Fruit fly (Drosophila melanogaster): ENCODE results near the gene Efhc1.1.

DNA sequence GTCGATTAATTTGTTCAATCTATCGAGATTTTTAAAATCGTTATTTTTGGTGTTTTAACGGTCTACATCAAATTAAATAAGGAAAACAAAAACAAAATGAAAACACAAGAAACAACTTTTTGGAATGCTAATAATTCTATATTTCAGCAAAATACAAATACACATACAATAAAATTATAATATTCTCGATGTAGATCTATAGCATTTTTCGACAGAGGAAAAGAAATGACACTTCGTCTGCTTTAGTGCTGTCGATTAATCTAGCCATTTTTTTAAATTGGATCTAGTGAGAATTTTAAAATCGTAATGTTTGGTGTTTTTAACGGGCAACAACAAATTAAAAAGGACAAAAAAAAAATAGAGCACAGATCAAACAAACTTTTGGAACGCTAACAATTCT, 46.4 kb downstream of the Efhc1.1 start, which contains the start of gene Arp6:
- TF ChIP-seq Sox102F (GFP tag; optimal IDR thresholded peaks at IDR 0.05) (no peak), Eip75B (GFP tag; optimal IDR thresholded peaks at IDR 0.05) (no peak), Gug (GFP tag; IDR thresholded peaks at IDR 0.05) (no peak), acj6 (GFP tag; optimal IDR thresholded peaks at IDR 0.05) (no peak), CG31627 (GFP tag; optimal IDR thresholded peaks at IDR 0.05) (no peak), CG11294 (GFP tag; IDR thresholded peaks at IDR 0.05) (no peak), dac (GFP tag; optimal IDR thresholded peaks at IDR 0.05) (no peak), CG32006 (GFP tag; optimal IDR thresholded peaks at IDR 0.05) (no peak), CG6854 (GFP tag; optimal IDR thresholded peaks at IDR 0.05) (no peak), salr (GFP tag; optimal IDR thresholded peaks at IDR 0.05) (no peak), achi (GFP tag; optimal IDR thresholded peaks at IDR 0.05) (no peak)

All from whole organism, prepupa.